Worm (Caenorhabditis elegans) whole organism, L1 larva: ENCODE results near the gene F25B5.5.

Experiments
- C16A3.4 ChIP-seq: fragments of 150-350 bp; optimal IDR thresholded peaks from 2 replicates; lab custom pipeline; 2014; ENCODE audit warnings: missing biosample characterization, missing genetic modification characterization
- C34B4.2 ChIP-seq: sonication (generic microtip); optimal IDR thresholded peaks from 2 replicates; lab custom pipeline; 2017; ENCODE audit warnings: mild to moderate bottlenecking, missing genetic modification characterization, missing compliant biosample characterization
- F16B12.6 ChIP-seq: fragments of 150-350 bp; optimal IDR thresholded peaks from 2 replicates; lab custom pipeline; 2014; ENCODE audit warnings: missing biosample characterization, missing genetic modification characterization
- Y116A8C.19 ChIP-seq: sonication (generic microtip); optimal IDR thresholded peaks from 2 replicates; lab custom pipeline; 2016; ENCODE audit warnings: missing compliant biosample characterization, missing genetic modification characterization, borderline replicate concordance
- aha-1 ChIP-seq: fragments of 150-350 bp; optimal IDR thresholded peaks from 2 replicates; lab custom pipeline; 2014; ENCODE audit warnings: missing biosample characterization, missing genetic modification characterization
- alr-1 ChIP-seq: fragments of 200-800 bp; sonication (Bioruptor generic); optimal IDR thresholded peaks from 2 replicates; lab custom pipeline; 2018; ENCODE audit warnings: borderline replicate concordance, mild to moderate bottlenecking, missing genetic modification characterization, missing compliant biosample characterization
- aly-2 ChIP-seq: fragments of 150-350 bp; optimal IDR thresholded peaks from 2 replicates; lab custom pipeline; 2014; ENCODE audit warnings: missing biosample characterization, missing genetic modification characterization
- ama-1 ChIP-seq: fragments of 150-350 bp; optimal IDR thresholded peaks from 2 replicates; lab custom pipeline; 2014
- blmp-1 ChIP-seq: fragments of 150-350 bp; optimal IDR thresholded peaks from 2 replicates; lab custom pipeline; 2014; ENCODE audit warnings: missing biosample characterization, missing genetic modification characterization
- ces-1 ChIP-seq: fragments of 150-350 bp; optimal IDR thresholded peaks from 2 replicates; lab custom pipeline; 2014; ENCODE audit warnings: missing biosample characterization, missing genetic modification reagents, missing genetic modification characterization
- dsc-1 ChIP-seq: sonication (generic microtip); optimal IDR thresholded peaks from 2 replicates; lab custom pipeline; 2016; ENCODE audit warnings: mild to moderate bottlenecking, missing genetic modification characterization, missing compliant biosample characterization
- efl-1 ChIP-seq, 4 experiments: fragments of 150-350 bp; optimal IDR thresholded peaks in 3 of 4; peaks in 1 of 4; 1 replicate in 1 of 4; 2 replicates in 3 of 4; lab custom pipeline; 2014; ENCODE audit warnings: missing biosample characterization in 2 of 4, missing genetic modification characterization in 2 of 4, missing genetic modification reagents in 2 of 4
- egl-13 ChIP-seq: sonication (generic microtip); optimal IDR thresholded peaks from 2 replicates; lab custom pipeline; 2016; ENCODE audit warnings: missing genotype, missing genetic modification reagents, missing genetic modification characterization, missing compliant biosample characterization
- egl-27 ChIP-seq, 2 experiments: fragments of 150-350 bp in 1 of 2; sonication (generic microtip); optimal IDR thresholded peaks; 3 replicates each; lab custom pipeline; 2017 to 2018; ENCODE audit warnings: missing biosample characterization in 2 of 2, missing genetic modification characterization in 2 of 2, missing genetic modification reagents in 2 of 2
- elt-2 ChIP-seq: sonication (generic microtip); optimal IDR thresholded peaks from 2 replicates; lab custom pipeline; 2016; ENCODE audit warnings: missing genetic modification characterization, mild to moderate bottlenecking, inconsistent platforms, missing compliant biosample characterization, missing genetic modification reagents
- ets-5 ChIP-seq: fragments of 200-800 bp; sonication (Bioruptor generic); IDR thresholded peaks from 2 replicates; pipeline ENCODE4 v1.3.6; 2022; ENCODE audit warnings: missing genetic modification characterization, missing compliant biosample characterization
- fkh-10 ChIP-seq: sonication (generic microtip); optimal IDR thresholded peaks from 2 replicates; lab custom pipeline; 2017; ENCODE audit warnings: missing biosample characterization, missing genetic modification reagents, missing genetic modification characterization
- fkh-4 ChIP-seq: sonication (generic microtip); optimal IDR thresholded peaks from 2 replicates; lab custom pipeline; 2016; ENCODE audit warnings: missing compliant biosample characterization, missing genetic modification characterization, borderline replicate concordance
- fkh-8 ChIP-seq: sonication (generic microtip); optimal IDR thresholded peaks from 2 replicates; lab custom pipeline; 2016; ENCODE audit warnings: mild to moderate bottlenecking, missing genetic modification characterization, missing compliant biosample characterization
- fos-1 ChIP-seq: fragments of 150-350 bp; optimal IDR thresholded peaks from 2 replicates; lab custom pipeline; 2014; ENCODE audit warnings: missing biosample characterization, missing genetic modification characterization
- grh-1 ChIP-seq: fragments of 200-800 bp; sonication (Bioruptor generic); IDR thresholded peaks from 2 replicates; pipeline ENCODE4 v1.3.6; 2022; ENCODE audit warnings: missing genetic modification reagents, missing genetic modification characterization, missing compliant biosample characterization
- hlh-17 ChIP-seq: fragments of 200-800 bp; sonication (Bioruptor generic); optimal IDR thresholded peaks from 2 replicates; lab custom pipeline; 2018; ENCODE audit warnings: missing genetic modification characterization, mild to moderate bottlenecking, missing compliant biosample characterization, moderate library complexity, borderline replicate concordance
- hlh-4 ChIP-seq: sonication (generic microtip); optimal IDR thresholded peaks from 2 replicates; lab custom pipeline; 2016; ENCODE audit warnings: mild to moderate bottlenecking, missing genetic modification characterization, missing compliant biosample characterization
- irx-1 ChIP-seq: sonication (generic microtip); optimal IDR thresholded peaks from 2 replicates; lab custom pipeline; 2016; ENCODE audit warnings: missing genetic modification characterization, missing compliant biosample characterization
- jun-1 ChIP-seq: fragments of 150-350 bp; optimal IDR thresholded peaks from 2 replicates; lab custom pipeline; 2014; ENCODE audit warnings: missing biosample characterization, missing genetic modification reagents, missing genetic modification characterization
- lin-13 ChIP-seq: fragments of 150-350 bp; optimal IDR thresholded peaks from 2 replicates; lab custom pipeline; 2014; ENCODE audit warnings: missing biosample characterization, missing genetic modification reagents, missing genetic modification characterization
- lin-15B ChIP-seq: fragments of 150-350 bp; sonication (generic microtip); optimal IDR thresholded peaks from 3 replicates; lab custom pipeline; 2014; ENCODE audit warnings: missing biosample characterization, missing genetic modification characterization
- lin-35 ChIP-seq, 2 experiments: fragments of 150-350 bp; optimal IDR thresholded peaks; 2 replicates each; lab custom pipeline; 2014; ENCODE audit warnings: missing biosample characterization in 2 of 2, missing genetic modification characterization in 2 of 2, missing genetic modification reagents in 2 of 2
- lin-39 ChIP-seq: fragments of 150-350 bp; optimal IDR thresholded peaks from 2 replicates; lab custom pipeline; 2014; ENCODE audit warnings: missing biosample characterization, missing genetic modification reagents, missing genetic modification characterization
- mef-2 ChIP-seq: fragments of 150-350 bp; optimal IDR thresholded peaks from 2 replicates; lab custom pipeline; 2014; ENCODE audit warnings: missing biosample characterization, missing genetic modification characterization
- nhr-19 ChIP-seq: fragments of 200-800 bp; sonication (Bioruptor generic); conservative IDR thresholded peaks from 2 replicates; pipeline ENCODE4 v1.3.6; 2022; ENCODE audit warnings: missing genetic modification characterization, missing compliant biosample characterization
- nhr-20 ChIP-seq: sonication (generic microtip); optimal IDR thresholded peaks from 2 replicates; lab custom pipeline; 2016; ENCODE audit warnings: mild to moderate bottlenecking, missing genetic modification characterization, missing compliant biosample characterization
- nhr-237 ChIP-seq: fragments of 150-350 bp; optimal IDR thresholded peaks from 2 replicates; lab custom pipeline; 2014; ENCODE audit warnings: missing biosample characterization, missing genetic modification characterization
- nhr-28 ChIP-seq: fragments of 150-350 bp; optimal IDR thresholded peaks from 2 replicates; lab custom pipeline; 2014; ENCODE audit warnings: missing biosample characterization, missing genetic modification characterization
- nhr-76 ChIP-seq: sonication (generic microtip); optimal IDR thresholded peaks from 2 replicates; lab custom pipeline; 2017; ENCODE audit warnings: missing biosample characterization, missing genetic modification characterization
- pag-3 ChIP-seq: sonication (generic microtip); optimal IDR thresholded peaks from 2 replicates; lab custom pipeline; 2017; ENCODE audit warnings: missing genetic modification characterization, mild to moderate bottlenecking, missing compliant biosample characterization, antibody characterized with exemption, borderline replicate concordance; ENCODE audit not compliant: insufficient read depth
- pax-3 ChIP-seq: fragments of 200-800 bp; sonication (Bioruptor generic); optimal IDR thresholded peaks from 2 replicates; lab custom pipeline; 2018; ENCODE audit warnings: mild to moderate bottlenecking, missing genetic modification characterization, moderate library complexity, missing compliant biosample characterization
- rnt-1 ChIP-seq: sonication (generic microtip); optimal IDR thresholded peaks from 2 replicates; lab custom pipeline; 2016; ENCODE audit warnings: mild to moderate bottlenecking, missing genetic modification characterization, moderate library complexity, missing compliant biosample characterization
- sox-4 ChIP-seq: sonication (generic microtip); optimal IDR thresholded peaks from 2 replicates; lab custom pipeline; 2016; ENCODE audit warnings: missing genetic modification characterization, missing compliant biosample characterization
- sptf-1 ChIP-seq: fragments of 150-350 bp; optimal IDR thresholded peaks from 2 replicates; lab custom pipeline; 2014; ENCODE audit warnings: missing biosample characterization, missing genetic modification characterization
- sup-37 ChIP-seq: fragments of 200-800 bp; sonication (Bioruptor generic); optimal IDR thresholded peaks from 2 replicates; lab custom pipeline; 2018; ENCODE audit warnings: mild to moderate bottlenecking, missing genetic modification characterization, missing compliant biosample characterization
- tlp-1 ChIP-seq: fragments of 150-350 bp; optimal IDR thresholded peaks from 2 replicates; lab custom pipeline; 2014; ENCODE audit warnings: missing biosample characterization, missing genetic modification characterization
- unc-130 ChIP-seq: fragments of 150-350 bp; optimal IDR thresholded peaks from 2 replicates; lab custom pipeline; 2017; ENCODE audit warnings: missing biosample characterization, missing genetic modification characterization, inconsistent platforms
- unc-62 ChIP-seq: fragments of 150-350 bp; optimal IDR thresholded peaks from 2 replicates; lab custom pipeline; 2014; ENCODE audit warnings: missing biosample characterization, missing genetic modification reagents, missing genetic modification characterization
- unc-98 ChIP-seq: fragments of 200-800 bp; sonication (Bioruptor generic); IDR thresholded peaks from 2 replicates; pipeline ENCODE4 v1.3.6; 2022; ENCODE audit warnings: missing genetic modification characterization, missing compliant biosample characterization
- vab-15 ChIP-seq: sonication (generic microtip); optimal IDR thresholded peaks from 2 replicates; lab custom pipeline; 2017; ENCODE audit warnings: missing genotype, mild to moderate bottlenecking, missing genetic modification characterization, missing compliant biosample characterization
- xbp-1 ChIP-seq: sonication (generic microtip); optimal IDR thresholded peaks from 2 replicates; lab custom pipeline; 2016; ENCODE audit warnings: missing genetic modification characterization, missing compliant biosample characterization
- zag-1 ChIP-seq: fragments of 150-350 bp; optimal IDR thresholded peaks from 2 replicates; lab custom pipeline; 2014; ENCODE audit warnings: missing biosample characterization, missing genetic modification characterization
- ztf-11 ChIP-seq, 2 experiments: sonication (generic microtip); optimal IDR thresholded peaks; 2 replicates each; lab custom pipeline; 2016 to 2017; ENCODE audit warnings: missing genetic modification characterization in 2 of 2, missing biosample characterization in 1 of 2, missing compliant biosample characterization in 1 of 2

The F25B5.5 gene

ce11 chrIII:5940525-5940974 lies 5.4 kb downstream of the F25B5.5 start (continued):
- TF ChIP-seq ama-1 (lab: Kevin White, UChicago) (peak; percentile 94), grh-1 (GFP tag; lab: Robert Waterston, UW) (no peak), unc-62 (GFP tag; lab: Kevin White, UChicago) (no peak), rnt-1 (tag; lab: Kevin White, UChicago) (peak; percentile 37), unc-130 (peak; percentile 87), fkh-4 (tag; lab: Kevin White, UChicago) (no peak), egl-13 (tag; lab: Kevin White, UChicago) (no peak), zag-1 (tag; lab: Kevin White, UChicago) (no peak), lin-39 (tag; lab: Kevin White, UChicago) (no peak), egl-27 (tag; optimal IDR thresholded peaks at IDR 0.05; lab: Kevin White, UChicago) (no peak), vab-15 (tag; lab: Kevin White, UChicago) (no peak), sox-4 (tag; lab: Kevin White, UChicago) (no peak), nhr-237 (peak; percentile 14), aly-2 (tag; lab: Kevin White, UChicago) (peak; percentile 68), hlh-17 (GFP tag; lab: Kevin White, UChicago) (no peak), C16A3.4 (tag; lab: Kevin White, UChicago) (peak; percentile 55), dsc-1 (tag; lab: Kevin White, UChicago) (peak; percentile 24), unc-98 (GFP tag; lab: Robert Waterston, UW) (no peak), nhr-76 (tag; lab: Kevin White, UChicago) (no peak), irx-1 (peak; percentile 21), sptf-1 (tag; lab: Kevin White, UChicago) (no peak), hlh-4 (tag; lab: Kevin White, UChicago) (no peak), efl-1 (optimal IDR thresholded peaks at IDR 0.05; lab: Kevin White, UChicago) (peak; percentile 26 to 29), efl-1 (GFP tag; optimal IDR thresholded peaks at IDR 0.05 in 1 of 2; lab: Kevin White, UChicago) (peak in 1 of 2 experiments; percentile 78), blmp-1 (tag; lab: Kevin White, UChicago) (peak; percentile 36), aha-1 (tag; lab: Kevin White, UChicago) (no peak), tlp-1 (no peak), pag-3 (no peak), jun-1 (tag; lab: Kevin White, UChicago) (peak; percentile 68), sup-37 (GFP tag; lab: Kevin White, UChicago) (no peak), fos-1 (peak; percentile 19), ztf-11 (tag; optimal IDR thresholded peaks at IDR 0.05; lab: Kevin White, UChicago) (peak in 1 of 2 experiments; percentile 38), lin-35 (GFP tag; optimal IDR thresholded peaks at IDR 0.05; lab: Kevin White, UChicago) (peak; percentile 48 to 75), Y116A8C.19 (no peak), nhr-28 (no peak)

ce11 chrIII:5939453-5940296 lies 6.2 kb downstream of the F25B5.5 start, which contains the start of gene ubq-1:
ubq-1 (plus strand) TSS chrIII:5940254.
- no peak for TF ChIP-seq xbp-1 (tag; lab: Kevin White, UChicago)
- no peak for TF ChIP-seq lin-15B
- 0 out of 2 replicates have a peak, but pooled peaks have one; percentile 20 for TF ChIP-seq nhr-19 (GFP tag; lab: Robert Waterston, UW)
- peak; percentile 19 for TF ChIP-seq elt-2 (tag; lab: Kevin White, UChicago)
- no peak for TF ChIP-seq hlh-17 (GFP tag; lab: Kevin White, UChicago)
- no peak for TF ChIP-seq blmp-1 (tag; lab: Kevin White, UChicago)
- no peak for TF ChIP-seq unc-62 (GFP tag; lab: Kevin White, UChicago)
- TF ChIP-seq fkh-10 (GFP tag; lab: Kevin White, UChicago), result no peak
- TF ChIP-seq nhr-20, result no peak
- TF ChIP-seq pax-3 (tag; lab: Kevin White, UChicago), result no peak
- no peak for TF ChIP-seq aly-2 (tag; lab: Kevin White, UChicago)
- TF ChIP-seq ets-5 (GFP tag; lab: Robert Waterston, UW), result no peak
- no peak for TF ChIP-seq fkh-8 (tag; lab: Kevin White, UChicago)
- no peak for TF ChIP-seq lin-13 (GFP tag; lab: Kevin White, UChicago)
- no peak for TF ChIP-seq ces-1
- no peak for TF ChIP-seq alr-1 (tag; lab: Kevin White, UChicago)
- no peak for TF ChIP-seq C34B4.2 (tag; lab: Kevin White, UChicago)
- no peak for TF ChIP-seq zag-1 (tag; lab: Kevin White, UChicago)
- no peak for TF ChIP-seq F16B12.6 (tag; lab: Kevin White, UChicago)
- TF ChIP-seq sup-37 (GFP tag; lab: Kevin White, UChicago), result no peak
- no peak for TF ChIP-seq irx-1
- no peak for TF ChIP-seq mef-2 (tag; lab: Kevin White, UChicago)
- no peak for TF ChIP-seq nhr-237
- no peak for TF ChIP-seq egl-13 (tag; lab: Kevin White, UChicago)
- TF ChIP-seq sox-4 (tag; lab: Kevin White, UChicago), result no peak
